Worm (Caenorhabditis elegans): ENCODE data around the gene dhhc-4.

DNA sequence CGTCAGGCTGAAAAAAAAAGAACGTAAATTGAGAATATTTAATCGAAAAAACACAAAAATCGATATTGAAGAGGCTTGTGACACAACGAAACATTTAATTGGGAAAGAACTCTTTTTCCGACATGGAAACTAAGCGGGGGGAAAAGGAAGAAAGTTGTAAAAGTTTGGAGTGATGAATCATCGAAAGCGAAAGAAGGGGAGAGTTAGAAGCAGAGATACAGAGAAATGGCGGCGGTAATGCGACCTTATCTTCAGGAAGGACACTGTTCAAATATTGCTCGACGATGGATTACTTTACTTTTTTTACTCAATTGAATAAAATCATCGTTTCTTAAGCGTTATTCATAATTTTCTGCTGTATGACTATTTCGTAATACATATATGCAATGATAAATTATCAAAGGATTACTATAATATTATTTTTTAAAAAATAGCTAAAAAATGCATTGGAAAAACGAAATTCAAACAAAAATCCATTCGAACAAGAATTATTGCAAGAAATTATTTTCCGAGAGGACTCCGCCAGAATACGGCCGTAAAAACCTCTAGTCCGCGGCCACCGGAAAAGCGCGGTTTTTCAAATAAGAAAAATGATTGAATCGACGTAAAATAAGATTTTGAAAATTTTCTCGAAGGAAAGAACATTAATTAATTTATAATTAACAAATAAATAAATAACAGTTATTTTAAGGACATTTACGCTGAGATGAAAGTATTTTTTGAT is at the start of gene dhhc-4:
- TF ChIP-seq ceh-82 (tag; optimal IDR thresholded peaks at IDR 0.05) = peak; percentile 52 to 58 (median 55)
- no peak for TF ChIP-seq nhr-77 (tag; optimal IDR thresholded peaks at IDR 0.05)

All from whole organism, L1 larva.